Fruit fly (Drosophila melanogaster) whole organism, embryonic: Measurements from ENCODE around the gene fusl.

Experiments used
- Aef1 ChIP-seq: fragments of 200-800 bp; sonication (Bioruptor generic); IDR thresholded peaks from 3 replicates; pipeline ENCODE4 v1.3.6; 2022; ENCODE audit warnings: missing biosample characterization, missing genetic modification characterization
- Asciz ChIP-seq: fragments of 200-800 bp; sonication (Bioruptor generic); optimal IDR thresholded peaks from 2 replicates; lab custom pipeline; 2017; ENCODE audit warnings: missing biosample characterization, mild to moderate bottlenecking, missing genetic modification characterization, missing genetic modification reagents
- Awh ChIP-seq: fragments of 200-800 bp; sonication (Bioruptor generic); IDR thresholded peaks from 2 replicates; pipeline ENCODE4, ENCODE4 v1.3.6; 2022; ENCODE audit warnings: missing biosample characterization, missing genetic modification characterization
- BEAF-32 ChIP-seq: fragments of 200-800 bp; sonication (Bioruptor generic); optimal IDR thresholded peaks from 3 replicates; lab custom pipeline; 2017; ENCODE audit warnings: missing biosample characterization, missing genetic modification characterization, mild to moderate bottlenecking, moderate library complexity, missing genetic modification reagents
- Bdp1 ChIP-seq: fragments of 200-800 bp; sonication (Bioruptor generic); optimal IDR thresholded peaks from 3 replicates; lab custom pipeline; 2016; ENCODE audit warnings: missing biosample characterization, missing genetic modification characterization
- CG13894 ChIP-seq: fragments of 200-800 bp; sonication (Bioruptor generic); optimal IDR thresholded peaks from 3 replicates; lab custom pipeline; 2018; ENCODE audit warnings: missing biosample characterization, mild to moderate bottlenecking, missing genetic modification characterization, moderate library complexity
- CG14965 ChIP-seq: fragments of 200-800 bp; sonication (Bioruptor generic); optimal IDR thresholded peaks from 2 replicates; lab custom pipeline; 2016; ENCODE audit warnings: missing biosample characterization, missing genetic modification characterization, borderline replicate concordance
- CG15269 ChIP-seq: fragments of 200-800 bp; sonication (Bioruptor generic); optimal IDR thresholded peaks from 2 replicates; lab custom pipeline; 2018; ENCODE audit warnings: missing biosample characterization, mild to moderate bottlenecking, missing genetic modification characterization, moderate library complexity
- CG17912 ChIP-seq: fragments of 200-800 bp; sonication (Bioruptor generic); optimal IDR thresholded peaks from 2 replicates; lab custom pipeline; 2018; ENCODE audit warnings: missing biosample characterization, mild to moderate bottlenecking, missing genetic modification characterization
- CG2129 ChIP-seq: fragments of 200-800 bp; sonication (Bioruptor generic); IDR thresholded peaks from 2 replicates; pipeline ENCODE4 v1.3.6; 2022; ENCODE audit warnings: missing biosample characterization, missing genetic modification characterization; ENCODE audit not compliant: partially characterized antibody
- CG2875 ChIP-seq: fragments of 200-800 bp; sonication (Bioruptor generic); optimal IDR thresholded peaks from 2 replicates; lab custom pipeline; 2017; ENCODE audit warnings: missing biosample characterization, mild to moderate bottlenecking, missing genetic modification characterization, missing genetic modification reagents
- CG30020 ChIP-seq: fragments of 200-800 bp; optimal IDR thresholded peaks from 2 replicates; lab custom pipeline; 2019; ENCODE audit warnings: missing biosample characterization, mild to moderate bottlenecking, missing genetic modification characterization, moderate library complexity
- CG31224 ChIP-seq: fragments of 200-800 bp; sonication (Bioruptor generic); IDR thresholded peaks from 2 replicates; pipeline ENCODE4 v1.3.6; 2022; ENCODE audit warnings: missing biosample characterization, missing genetic modification characterization
- CG4730 ChIP-seq: fragments of 200-800 bp; sonication (Bioruptor generic); IDR thresholded peaks from 2 replicates; pipeline ENCODE4 v1.3.6; 2022; ENCODE audit warnings: missing biosample characterization, missing genetic modification characterization
- CG5245 ChIP-seq: fragments of 200-800 bp; sonication (Bioruptor generic); optimal IDR thresholded peaks from 3 replicates; lab custom pipeline; 2016; ENCODE audit warnings: missing biosample characterization, missing genetic modification characterization
- CG7271 ChIP-seq: fragments of 200-800 bp; sonication (Bioruptor generic); optimal IDR thresholded peaks from 2 replicates; lab custom pipeline; 2018; ENCODE audit warnings: missing biosample characterization, mild to moderate bottlenecking, missing genetic modification characterization, moderate library complexity
- CG7357 ChIP-seq: fragments of 200-800 bp; sonication (Bioruptor generic); IDR thresholded peaks from 3 replicates; pipeline ENCODE4 v1.3.6; 2022; ENCODE audit warnings: missing biosample characterization, missing genetic modification characterization
- CG7556 ChIP-seq: fragments of 200-800 bp; sonication (Bioruptor generic); optimal IDR thresholded peaks from 2 replicates; lab custom pipeline; 2017; ENCODE audit warnings: missing biosample characterization, mild to moderate bottlenecking, missing genetic modification characterization
- CG9727 ChIP-seq: fragments of 200-800 bp; sonication (Bioruptor generic); optimal IDR thresholded peaks from 3 replicates; lab custom pipeline; 2017; ENCODE audit warnings: missing biosample characterization, mild to moderate bottlenecking, missing genetic modification characterization
- D19A ChIP-seq: fragments of 200-800 bp; optimal IDR thresholded peaks from 3 replicates; lab custom pipeline; 2019; ENCODE audit warnings: missing biosample characterization, mild to moderate bottlenecking, missing genetic modification characterization, moderate library complexity
- Dad ChIP-seq: fragments of 200-800 bp; sonication (Bioruptor generic); optimal IDR thresholded peaks from 3 replicates; lab custom pipeline; 2016; ENCODE audit warnings: missing biosample characterization, missing genetic modification characterization
- Elba2 ChIP-seq: fragments of 200-800 bp; sonication (Bioruptor generic); optimal IDR thresholded peaks from 3 replicates; lab custom pipeline; 2016; ENCODE audit warnings: missing biosample characterization, missing genetic modification characterization
- Gsc ChIP-seq: fragments of 200-800 bp; sonication (Bioruptor generic); IDR thresholded peaks from 2 replicates; pipeline ENCODE4 v1.3.6; 2022; ENCODE audit warnings: missing biosample characterization, missing genetic modification characterization
- HLH54F ChIP-seq: fragments of 200-800 bp; sonication (Bioruptor generic); optimal IDR thresholded peaks from 3 replicates; lab custom pipeline; 2016; ENCODE audit warnings: missing biosample characterization, missing genetic modification characterization
- Lhr ChIP-seq: fragments of 200-800 bp; sonication (Bioruptor generic); optimal IDR thresholded peaks from 3 replicates; lab custom pipeline; 2017; ENCODE audit warnings: mild to moderate bottlenecking, missing biosample characterization, missing genetic modification reagents, missing genetic modification characterization
- Meics ChIP-seq: fragments of 200-800 bp; sonication (Bioruptor generic); optimal IDR thresholded peaks from 2 replicates; lab custom pipeline; 2017; ENCODE audit warnings: missing biosample characterization, mild to moderate bottlenecking, missing genetic modification characterization
- Myb ChIP-seq: fragments of 200-800 bp; sonication (Bioruptor generic); optimal IDR thresholded peaks from 2 replicates; lab custom pipeline; 2016; ENCODE audit warnings: missing biosample characterization, missing genetic modification characterization
- Nf-YB ChIP-seq: fragments of 200-800 bp; sonication (Bioruptor generic); optimal IDR thresholded peaks from 3 replicates; lab custom pipeline; 2019; ENCODE audit warnings: missing biosample characterization, mild to moderate bottlenecking, missing genetic modification characterization, moderate library complexity
- Oli ChIP-seq: fragments of 200-800 bp; sonication (Bioruptor generic); optimal IDR thresholded peaks from 2 replicates; lab custom pipeline; 2018; ENCODE audit warnings: missing biosample characterization, mild to moderate bottlenecking, missing genetic modification characterization, moderate library complexity
- Optix ChIP-seq: fragments of 200-800 bp; sonication (Bioruptor generic); IDR thresholded peaks from 3 replicates; pipeline ENCODE4 v1.3.6; 2022; ENCODE audit warnings: missing biosample characterization, missing genetic modification characterization
- Rfx ChIP-seq: fragments of 200-800 bp; sonication (Bioruptor generic); IDR thresholded peaks from 2 replicates; pipeline ENCODE4 v1.3.6; 2022; ENCODE audit warnings: missing biosample characterization, missing genetic modification characterization
- TFAM ChIP-seq: fragments of 200-800 bp; sonication (Bioruptor generic); optimal IDR thresholded peaks from 2 replicates; lab custom pipeline; 2017; ENCODE audit warnings: missing biosample characterization, missing genetic modification characterization, inconsistent platforms
- ash1 ChIP-seq: fragments of 200-800 bp; sonication (Bioruptor generic); optimal IDR thresholded peaks from 2 replicates; lab custom pipeline; 2018; ENCODE audit warnings: missing biosample characterization, mild to moderate bottlenecking, missing genetic modification characterization
- cas ChIP-seq: fragments of 200-800 bp; sonication (Bioruptor generic); IDR thresholded peaks from 2 replicates; pipeline ENCODE4 v1.3.6; 2022; ENCODE audit warnings: missing biosample characterization, missing genetic modification characterization
- dm ChIP-seq: fragments of 200-800 bp; sonication (Bioruptor generic); optimal IDR thresholded peaks from 3 replicates; lab custom pipeline; 2016; ENCODE audit warnings: missing biosample characterization, missing genetic modification characterization
- emc ChIP-seq: fragments of 200-800 bp; sonication (Bioruptor generic); optimal IDR thresholded peaks from 2 replicates; lab custom pipeline; 2016; ENCODE audit warnings: missing biosample characterization, missing genetic modification characterization
- gcm ChIP-seq: fragments of 200-800 bp; sonication (Bioruptor generic); optimal IDR thresholded peaks from 2 replicates; lab custom pipeline; 2019; ENCODE audit warnings: missing biosample characterization, mild to moderate bottlenecking, missing genetic modification characterization, moderate library complexity
- ham ChIP-seq: fragments of 200-800 bp; sonication (Bioruptor generic); IDR thresholded peaks from 2 replicates; pipeline ENCODE4 v1.3.6; 2022; ENCODE audit warnings: missing biosample characterization, missing genetic modification characterization
- ken ChIP-seq: fragments of 200-800 bp; sonication (Bioruptor generic); IDR thresholded peaks from 3 replicates; pipeline ENCODE4 v1.3.6; 2022; ENCODE audit warnings: missing biosample characterization, missing genetic modification characterization
- lov ChIP-seq, 2 experiments: fragments of 200-800 bp in 1 of 2; fragments of >200 bp in 1 of 2; sonication (Bioruptor generic) in 1 of 2; IDR thresholded peaks in 1 of 2; optimal IDR thresholded peaks in 1 of 2; 2 replicates in 1 of 2; 3 replicates in 1 of 2; pipeline versions ENCODE4 v1.3.6 to Lab custom; 2017 to 2022; ENCODE audit warnings: missing biosample characterization in 1 of 2, missing genetic modification characterization in 1 of 2
- org-1 ChIP-seq: fragments of 200-800 bp; sonication (Bioruptor generic); optimal IDR thresholded peaks from 2 replicates; lab custom pipeline; 2017; ENCODE audit warnings: missing biosample characterization, missing genetic modification characterization
- pan ChIP-seq, 4 experiments: fragments of >200 bp in 3 of 4; fragments of 200-800 bp in 1 of 4; sonication (Bioruptor generic) in 1 of 4; optimal IDR thresholded peaks in 3 of 4; IDR thresholded peaks in 1 of 4; 2 replicates each; pipeline versions ENCODE4 v1.3.6 to Lab custom; 2017 to 2022; ENCODE audit warnings: missing biosample characterization in 2 of 4, missing genetic modification characterization in 2 of 4, mixed read lengths in 1 of 4
- pnt ChIP-seq: fragments of 200-800 bp; sonication (Bioruptor generic); optimal IDR thresholded peaks from 3 replicates; lab custom pipeline; 2016; ENCODE audit warnings: missing biosample characterization, missing genetic modification characterization
- prd ChIP-seq, 3 experiments: fragments of >200 bp in 2 of 3; fragments of 200-800 bp in 1 of 3; sonication (Bioruptor generic) in 1 of 3; optimal IDR thresholded peaks in 2 of 3; IDR thresholded peaks in 1 of 3; 2 replicates in 2 of 3; 3 replicates in 1 of 3; pipeline versions ENCODE4 v1.3.6 to Lab custom; 2017 to 2022; ENCODE audit warnings: missing biosample characterization in 1 of 3, missing genetic modification characterization in 1 of 3
- run ChIP-seq: fragments of 200-800 bp; sonication (Bioruptor generic); optimal IDR thresholded peaks from 3 replicates; lab custom pipeline; 2018; ENCODE audit warnings: missing biosample characterization, mild to moderate bottlenecking, missing genetic modification characterization
- tap ChIP-seq: fragments of 200-800 bp; optimal IDR thresholded peaks from 3 replicates; lab custom pipeline; 2019; ENCODE audit warnings: missing biosample characterization, mild to moderate bottlenecking, missing genetic modification characterization, moderate library complexity
- unc-4 ChIP-seq: fragments of 200-800 bp; sonication (Bioruptor generic); IDR thresholded peaks from 2 replicates; pipeline ENCODE4 v1.3.6; 2022; ENCODE audit warnings: missing biosample characterization, missing genetic modification characterization; ENCODE audit not compliant: partially characterized antibody
- z ChIP-seq: fragments of 200-800 bp; sonication (Bioruptor generic); IDR thresholded peaks from 3 replicates; pipeline ENCODE4 v1.3.6; 2022; ENCODE audit warnings: missing biosample characterization, missing genetic modification characterization

The fusl gene

dm6 chr2L:5292977-5293513, 44.8 kb downstream of the fusl start (continued):
- no peak for TF ChIP-seq ash1 (GFP tag; lab: Kevin White, UChicago)
- peak; percentile 13 for TF ChIP-seq HLH54F (GFP tag; lab: Kevin White, UChicago)
- no peak for TF ChIP-seq CG2129 (GFP tag; lab: Robert Waterston, UW)
- peak; percentile 80 for TF ChIP-seq D19A (tag; lab: Kevin White, UChicago)
- peak; percentile 73 for TF ChIP-seq CG7556 (GFP tag; lab: Kevin White, UChicago)
- TF ChIP-seq emc: no peak
- TF ChIP-seq lov (optimal IDR thresholded peaks at IDR 0.05; lab: Kevin White, UChicago): no peak
- TF ChIP-seq lov (GFP tag; IDR thresholded peaks at IDR 0.05; lab: Robert Waterston, UW): 0 out of 3 replicates have a peak, but pooled peaks have one; percentile 40
- peak; percentile 19 for TF ChIP-seq CG14965
- TF ChIP-seq gcm (GFP tag; lab: Kevin White, UChicago): peak; percentile 91
- peak; percentile 64 for TF ChIP-seq CG15269 (tag; lab: Kevin White, UChicago)
- no peak; the same call in none of the 2 replicates for TF ChIP-seq Rfx (GFP tag; lab: Robert Waterston, UW)
- TF ChIP-seq cas (GFP tag; lab: Robert Waterston, UW): no peak
- TF ChIP-seq z (GFP tag; lab: Robert Waterston, UW): peak; percentile 53; the same call in 1 of the 3 replicates
- no peak for TF ChIP-seq pan (optimal IDR thresholded peaks at IDR 0.05; lab: Kevin White, UChicago)
- peak in 1 of 2 experiments; percentile 72 for TF ChIP-seq pan (GFP tag; optimal IDR thresholded peaks at IDR 0.05 in 1 of 2, IDR thresholded peaks at IDR 0.05 in 1 of 2)
- TF ChIP-seq prd (optimal IDR thresholded peaks at IDR 0.05; lab: Kevin White, UChicago): no peak
- TF ChIP-seq prd (GFP tag; IDR thresholded peaks at IDR 0.05; lab: Robert Waterston, UW): peak; percentile 81
- TF ChIP-seq CG7357 (GFP tag; lab: Robert Waterston, UW): peak; percentile 45; the same call in 1 of the 3 replicates
- TF ChIP-seq Awh (GFP tag; lab: Robert Waterston, UW): peak; percentile 67; the same call in 1 of the 2 replicates
- TF ChIP-seq CG7271 (tag; lab: Kevin White, UChicago): no peak
- TF ChIP-seq Lhr (GFP tag; lab: Kevin White, UChicago): peak; percentile 50
- no peak for TF ChIP-seq TFAM (GFP tag; lab: Kevin White, UChicago)
- TF ChIP-seq pnt (GFP tag; lab: Kevin White, UChicago): peak; percentile 76
- 0 out of 3 replicates have a peak, but pooled peaks have one; percentile 32 for TF ChIP-seq Optix
- TF ChIP-seq Myb: peak; percentile 35
- TF ChIP-seq Dad (GFP tag; lab: Kevin White, UChicago): peak; percentile 44
- peak; percentile 86 for TF ChIP-seq tap (tag; lab: Kevin White, UChicago)
- TF ChIP-seq CG4730 (GFP tag; lab: Robert Waterston, UW): no peak
- TF ChIP-seq dm: peak; percentile 41
- peak; percentile 55 for TF ChIP-seq CG5245 (GFP tag; lab: Kevin White, UChicago)
- no peak for TF ChIP-seq CG17912
- TF ChIP-seq CG31224 (GFP tag; lab: Robert Waterston, UW): no peak
- peak; percentile 69; the same call in 1 of the 3 replicates for TF ChIP-seq ken (GFP tag; lab: Robert Waterston, UW)
- peak; percentile 78 for TF ChIP-seq Nf-YB (GFP tag; lab: Kevin White, UChicago)
- peak; percentile 53 for TF ChIP-seq Bdp1 (GFP tag; lab: Kevin White, UChicago)
- no peak for TF ChIP-seq ham
- TF ChIP-seq CG2875: peak; percentile 55
- no peak for TF ChIP-seq unc-4 (GFP tag; lab: Robert Waterston, UW)
- peak; percentile 62 for TF ChIP-seq org-1 (GFP tag; lab: Kevin White, UChicago)
- TF ChIP-seq CG9727 (GFP tag; lab: Kevin White, UChicago): peak; percentile 81
- peak; percentile 47 for TF ChIP-seq Meics (GFP tag; lab: Kevin White, UChicago)
- peak; percentile 80 for TF ChIP-seq Oli (tag; lab: Kevin White, UChicago)
- TF ChIP-seq CG13894 (tag; lab: Kevin White, UChicago): no peak
- no peak for TF ChIP-seq BEAF-32 (GFP tag; lab: Kevin White, UChicago)
- peak; percentile 59 for TF ChIP-seq Elba2 (GFP tag; lab: Kevin White, UChicago)
- peak; percentile 33 for TF ChIP-seq CG30020 (tag; lab: Kevin White, UChicago)
- peak; percentile 22; the same call in 1 of the 3 replicates for TF ChIP-seq Aef1 (GFP tag; lab: Robert Waterston, UW)
- TF ChIP-seq Gsc: no peak
- TF ChIP-seq Asciz: peak; percentile 80
- peak; percentile 37 for TF ChIP-seq run (tag; lab: Kevin White, UChicago)
